Fruit fly (Drosophila melanogaster): Measurements from ENCODE around the gene CG3592.
A peak's percentile ranks its signal among the peaks of the same experiment; 100 is the strongest.

Gene CG3592

DNA sequence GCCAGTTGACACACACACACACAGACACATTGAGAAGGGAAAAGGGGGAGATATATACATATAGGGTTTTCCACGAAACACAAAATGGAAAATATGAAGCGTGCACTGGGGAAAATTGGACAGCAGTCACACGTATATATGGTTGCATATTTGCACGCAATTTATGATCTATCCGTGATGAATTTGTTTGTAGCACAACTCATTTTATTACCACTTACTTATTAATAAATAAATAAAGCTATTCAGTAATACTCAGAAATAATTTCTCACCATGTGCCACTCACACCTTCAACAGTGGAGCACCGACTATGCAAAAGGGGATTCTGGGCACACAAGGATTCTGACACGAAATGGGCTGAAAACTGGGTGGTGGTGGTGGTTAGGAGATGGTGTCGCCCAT lies 20.8 kb upstream of the CG3592 start (continued):
- TF ChIP-seq Ada2b (GFP tag; IDR thresholded peaks at IDR 0.05): 0 out of 2 replicates have a peak, but pooled peaks have one; percentile 26
- 0 out of 2 replicates have a peak, but pooled peaks have one; percentile 13 for TF ChIP-seq Oaz (GFP tag; IDR thresholded peaks at IDR 0.05)
- no peak for TF ChIP-seq Gsc (GFP tag; IDR thresholded peaks at IDR 0.05)
- TF ChIP-seq CG5245 (GFP tag; optimal IDR thresholded peaks at IDR 0.05): no peak
- peak; percentile 22 for TF ChIP-seq gem (tag; optimal IDR thresholded peaks at IDR 0.05)
- no peak for TF ChIP-seq Hey (tag; optimal IDR thresholded peaks at IDR 0.05)
- TF ChIP-seq CG3847 (GFP tag; IDR thresholded peaks at IDR 0.05): no peak
- peak; percentile 8; the same call in 1 of the 4 replicates for TF ChIP-seq Gug (GFP tag; IDR thresholded peaks at IDR 0.05)
- TF ChIP-seq lola (GFP tag; optimal IDR thresholded peaks at IDR 0.05): no peak
- no peak for TF ChIP-seq CG10321 (GFP tag; IDR thresholded peaks at IDR 0.05)
- no peak for TF ChIP-seq gcm2 (GFP tag; optimal IDR thresholded peaks at IDR 0.05)
- peak; percentile 64 for TF ChIP-seq Med (GFP tag)
- no peak for TF ChIP-seq D19A (tag; optimal IDR thresholded peaks at IDR 0.05)
- TF ChIP-seq CkIIα-i1 (GFP tag; IDR thresholded peaks at IDR 0.05): no peak
- no peak for TF ChIP-seq ken (GFP tag; IDR thresholded peaks at IDR 0.05)
- TF ChIP-seq al (GFP tag; IDR thresholded peaks at IDR 0.05): no peak
- TF ChIP-seq slbo (GFP tag; IDR thresholded peaks at IDR 0.05): peak; percentile 38; the same call in 1 of the 2 replicates
- TF ChIP-seq zf30C (GFP tag; optimal IDR thresholded peaks at IDR 0.05): no peak
- TF ChIP-seq Optix (GFP tag; IDR thresholded peaks at IDR 0.05): no peak
- no peak for TF ChIP-seq CG7786 (GFP tag; optimal IDR thresholded peaks at IDR 0.05)
- TF ChIP-seq row (GFP tag; IDR thresholded peaks at IDR 0.05): peak; percentile 52; the same call in 2 of the 3 replicates
- no peak for TF ChIP-seq D (optimal IDR thresholded peaks at IDR 0.05)
- no peak for TF ChIP-seq D (GFP tag; optimal IDR thresholded peaks at IDR 0.05)
- TF ChIP-seq CG12744 (GFP tag; optimal IDR thresholded peaks at IDR 0.05): no peak
- no peak for TF ChIP-seq Ssrp (tag; optimal IDR thresholded peaks at IDR 0.05)
- TF ChIP-seq CG16779 (GFP tag; IDR thresholded peaks at IDR 0.05): no peak
- no peak for TF ChIP-seq p53 (GFP tag; optimal IDR thresholded peaks at IDR 0.05)
- TF ChIP-seq CG8944 (GFP tag; optimal IDR thresholded peaks at IDR 0.05): no peak
- peak; percentile 29 for TF ChIP-seq Hmr (GFP tag; optimal IDR thresholded peaks at IDR 0.05)
- no peak for TF ChIP-seq psq (GFP tag; optimal IDR thresholded peaks at IDR 0.05)
- TF ChIP-seq CG2678 (tag; optimal IDR thresholded peaks at IDR 0.05): peak; percentile 32
- TF ChIP-seq CG1832 (GFP tag; optimal IDR thresholded peaks at IDR 0.05): no peak
- TF ChIP-seq Lhr (GFP tag; optimal IDR thresholded peaks at IDR 0.05): no peak
- TF ChIP-seq lmd (GFP tag; IDR thresholded peaks at IDR 0.05): peak; percentile 41
- 0 out of 2 replicates have a peak, but pooled peaks have one; percentile 6 for TF ChIP-seq CG32772 (GFP tag; IDR thresholded peaks at IDR 0.05)
- TF ChIP-seq ERR (GFP tag; optimal IDR thresholded peaks at IDR 0.05): no peak
- no peak for TF ChIP-seq CG32767 (GFP tag; IDR thresholded peaks at IDR 0.05)
- no peak for TF ChIP-seq NfI (GFP tag; optimal IDR thresholded peaks at IDR 0.05)
- TF ChIP-seq Nf-YA (GFP tag; IDR thresholded peaks at IDR 0.05): no peak
- TF ChIP-seq NC2β (GFP tag; optimal IDR thresholded peaks at IDR 0.05): no peak
- TF ChIP-seq CG12942 (GFP tag; optimal IDR thresholded peaks at IDR 0.05): no peak
- TF ChIP-seq Kr (GFP tag; optimal IDR thresholded peaks at IDR 0.05): no peak
- TF ChIP-seq CG8089 (GFP tag; optimal IDR thresholded peaks at IDR 0.05): no peak
- TF ChIP-seq CG1603 (tag; optimal IDR thresholded peaks at IDR 0.05): peak; percentile 1
- TF ChIP-seq Dp (GFP tag; optimal IDR thresholded peaks at IDR 0.05): no peak
- TF ChIP-seq Aef1 (GFP tag; IDR thresholded peaks at IDR 0.05): no peak
- 0 out of 2 replicates have a peak, but pooled peaks have one; percentile 30 for TF ChIP-seq Rfx (GFP tag; IDR thresholded peaks at IDR 0.05)
- no peak for TF ChIP-seq crol (GFP tag; IDR thresholded peaks at IDR 0.05)
- TF ChIP-seq B-H1 (GFP tag; IDR thresholded peaks at IDR 0.05): no peak
